Fruit fly (Drosophila melanogaster) whole organism, pupa: ENCODE data around the gene Scp2.

ENCODE experiments used
- CG10348 ChIP-seq: fragments of 200-800 bp; sonication (Bioruptor generic); IDR thresholded peaks from 2 replicates; pipeline ENCODE4 v1.3.6; 2022; ENCODE audit warnings: missing biosample characterization, missing genetic modification characterization
- CG12605 ChIP-seq: fragments of 200-800 bp; sonication (Bioruptor generic); IDR thresholded peaks from 2 replicates; pipeline ENCODE4 v1.3.6; 2022; ENCODE audit warnings: missing biosample characterization, missing genetic modification characterization
- CG13204 ChIP-seq: fragments of 200-800 bp; sonication (Bioruptor generic); optimal IDR thresholded peaks from 2 replicates; lab custom pipeline; 2018; ENCODE audit warnings: missing biosample characterization, mild to moderate bottlenecking, missing genetic modification characterization, moderate library complexity
- CG15710 ChIP-seq: fragments of 200-800 bp; sonication (Bioruptor generic); optimal IDR thresholded peaks from 2 replicates; lab custom pipeline; 2018; ENCODE audit warnings: missing biosample characterization, mild to moderate bottlenecking, missing genetic modification characterization, moderate library complexity
- CG32121 ChIP-seq: fragments of 200-800 bp; sonication (Bioruptor generic); IDR thresholded peaks from 2 replicates; pipeline ENCODE4 v1.3.6; 2022; ENCODE audit warnings: missing biosample characterization, missing genetic modification characterization
- CG34367 ChIP-seq: fragments of 200-800 bp; sonication (Bioruptor generic); optimal IDR thresholded peaks from 2 replicates; lab custom pipeline; 2018; ENCODE audit warnings: missing biosample characterization, mild to moderate bottlenecking, missing genetic modification characterization
- EcR ChIP-seq: fragments of 200-800 bp; sonication (Bioruptor generic); optimal IDR thresholded peaks from 3 replicates; lab custom pipeline; 2019; ENCODE audit warnings: missing biosample characterization, missing genetic modification characterization, mild to moderate bottlenecking, moderate library complexity, missing genetic modification reagents
- Pif1B ChIP-seq: fragments of 200-800 bp; sonication (Bioruptor generic); optimal IDR thresholded peaks from 3 replicates; lab custom pipeline; 2016; ENCODE audit warnings: missing biosample characterization, missing genetic modification characterization
- Snoo ChIP-seq: fragments of 200-800 bp; sonication (Bioruptor generic); optimal IDR thresholded peaks from 3 replicates; lab custom pipeline; 2017; ENCODE audit warnings: missing biosample characterization, mild to moderate bottlenecking, missing genetic modification characterization, inconsistent platforms
- fd96Ca ChIP-seq: fragments of 200-800 bp; sonication (Bioruptor generic); IDR thresholded peaks from 3 replicates; pipeline ENCODE4 v1.3.6; 2022; ENCODE audit warnings: missing biosample characterization, missing genetic modification characterization
- gl ChIP-seq: fragments of 200-800 bp; sonication (Bioruptor generic); optimal IDR thresholded peaks from 2 replicates; lab custom pipeline; 2018; ENCODE audit warnings: missing biosample characterization, mild to moderate bottlenecking, missing genetic modification characterization

dm6 chr3R:16542538-16542937, 40.9 kb downstream of the Scp2 start:
- TF ChIP-seq CG13204 = no peak
- peak; percentile 25 for TF ChIP-seq EcR
- no peak for TF ChIP-seq CG34367
- TF ChIP-seq fd96Ca (GFP tag; lab: Robert Waterston, UW) = no peak
- TF ChIP-seq Pif1B = no peak
- no peak for TF ChIP-seq CG32121
- no peak for TF ChIP-seq Snoo (tag; lab: Kevin White, UChicago)
- no peak for TF ChIP-seq gl (tag; lab: Kevin White, UChicago)
- TF ChIP-seq CG10348 (GFP tag; lab: Robert Waterston, UW) = no peak
- TF ChIP-seq CG12605 (GFP tag; lab: Robert Waterston, UW) = no peak
- TF ChIP-seq CG15710 (tag; lab: Kevin White, UChicago) = no peak
